Worm (Caenorhabditis elegans): ENCODE data around the gene DH11.2.

DNA sequence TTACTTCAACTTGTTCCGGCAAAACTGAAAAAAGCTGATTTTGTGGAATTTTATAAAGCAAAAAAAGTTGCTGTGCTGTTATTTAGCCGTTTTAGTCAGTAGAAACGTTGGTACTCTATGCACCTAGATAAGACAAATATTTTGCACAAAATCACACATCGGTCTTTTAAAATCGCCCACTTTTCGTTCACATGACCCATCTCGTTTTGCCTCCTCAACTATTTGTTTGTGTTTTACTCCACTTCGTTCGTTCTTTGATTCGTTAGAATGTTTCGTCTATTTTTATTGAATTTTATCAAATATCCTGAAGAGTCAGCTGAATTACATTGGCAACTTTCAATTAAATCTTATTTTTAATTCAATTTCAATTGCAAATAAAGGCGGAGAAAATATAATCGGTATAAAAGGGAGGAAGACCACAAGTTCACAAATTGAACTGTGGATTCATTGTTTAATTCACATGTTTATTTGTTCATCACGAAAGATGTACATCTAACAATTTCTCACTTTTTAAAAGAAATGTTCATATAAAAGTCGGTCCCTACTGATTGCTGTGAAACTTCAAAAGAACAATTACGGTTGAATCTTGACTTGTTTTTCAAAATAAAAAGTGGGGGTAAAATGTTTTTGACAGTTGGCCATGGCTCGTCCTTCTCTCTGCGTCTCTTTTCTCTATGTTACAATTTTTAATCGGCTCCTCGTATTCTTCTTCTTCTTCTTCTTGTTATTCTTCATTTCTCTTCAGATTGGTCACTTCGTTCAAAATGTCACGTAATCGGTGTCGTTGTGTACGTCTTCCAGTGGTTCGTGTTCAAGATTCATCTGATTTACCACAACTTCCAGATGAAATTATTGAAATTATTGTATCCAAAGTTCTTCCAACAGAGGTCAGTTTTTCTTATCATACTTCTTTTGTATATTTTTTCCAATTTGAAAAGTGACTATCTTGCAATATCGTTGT, at the start of gene DH11.2:
- no peak for TF ChIP-seq dmd-4 (tag; optimal IDR thresholded peaks at IDR 0.05; ENCODE audit: borderline replicate concordance)
- TF ChIP-seq hlh-8 (tag; optimal IDR thresholded peaks at IDR 0.05): no peak
- no peak for TF ChIP-seq ceh-9 (tag; optimal IDR thresholded peaks at IDR 0.05)
- no peak for TF ChIP-seq ref-2 (tag; optimal IDR thresholded peaks at IDR 0.05)
- no peak for TF ChIP-seq nhr-11 (tag; optimal IDR thresholded peaks at IDR 0.05)
- no peak for TF ChIP-seq ama-1 (optimal IDR thresholded peaks at IDR 0.05)
- TF ChIP-seq fkh-10 (GFP tag; optimal IDR thresholded peaks at IDR 0.05): no peak
- TF ChIP-seq ceh-48 (tag; optimal IDR thresholded peaks at IDR 0.05): no peak
- no peak for TF ChIP-seq C08G9.2 (tag; optimal IDR thresholded peaks at IDR 0.05)
- no peak for TF ChIP-seq elt-2 (tag; optimal IDR thresholded peaks at IDR 0.05)
- no peak for TF ChIP-seq sox-2 (GFP tag; IDR thresholded peaks at IDR 0.05)
- TF ChIP-seq unc-86 (tag; optimal IDR thresholded peaks at IDR 0.05): no peak
- no peak for TF ChIP-seq rnt-1 (tag; optimal IDR thresholded peaks at IDR 0.05)
- no peak for TF ChIP-seq F13H6.1 (tag; optimal IDR thresholded peaks at IDR 0.05)

Measured in whole organism, late embryonic.